Fruit fly (Drosophila melanogaster): Measurements from ENCODE around the gene Osi21.

DNA sequence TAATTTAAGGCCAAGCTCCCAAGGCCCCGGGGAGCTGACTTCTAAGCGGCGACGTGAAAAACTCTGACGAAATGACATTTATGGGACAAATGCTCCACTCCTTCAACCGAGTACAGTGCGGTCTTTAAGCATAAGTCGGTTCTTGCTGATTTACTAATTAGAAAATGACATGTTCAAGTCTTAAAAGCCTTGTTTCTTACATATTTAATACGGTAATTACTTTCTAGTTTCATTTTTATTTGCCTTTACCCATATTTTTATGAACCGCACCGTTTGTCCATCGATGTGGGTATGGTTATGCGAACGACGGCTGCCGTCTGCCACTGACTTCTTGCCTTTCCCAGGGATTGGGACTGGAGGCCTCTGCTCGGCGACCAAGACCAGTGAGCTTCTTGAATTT, 42.9 kb upstream of the Osi21 start:
- no peak for TF ChIP-seq CG7101 (tag; optimal IDR thresholded peaks at IDR 0.05)
- TF ChIP-seq cic (GFP tag; optimal IDR thresholded peaks at IDR 0.05), result no peak
- TF ChIP-seq CG1620 (GFP tag; optimal IDR thresholded peaks at IDR 0.05), result no peak
- no peak for TF ChIP-seq kay (GFP tag; ENCODE audit: borderline replicate concordance)
- no peak for TF ChIP-seq CG14711 (tag; optimal IDR thresholded peaks at IDR 0.05)
- no peak for TF ChIP-seq cnc (optimal IDR thresholded peaks at IDR 0.05)
- TF ChIP-seq Clk (GFP tag; optimal IDR thresholded peaks at IDR 0.05), result no peak
- no peak for TF ChIP-seq ovo (GFP tag; optimal IDR thresholded peaks at IDR 0.05)
- TF ChIP-seq CG5204 (GFP tag; optimal IDR thresholded peaks at IDR 0.05), result no peak
- no peak for TF ChIP-seq CG7045 (GFP tag; optimal IDR thresholded peaks at IDR 0.05)

Measured in whole organism, adult.